Fruit fly (Drosophila melanogaster) whole organism, pupa: ENCODE results near the gene ct.

ENCODE experiments used
- CG14655 ChIP-seq: fragments of 200-800 bp; sonication (Bioruptor generic); optimal IDR thresholded peaks from 3 replicates; lab custom pipeline; 2017; ENCODE audit warnings: mild to moderate bottlenecking, missing biosample characterization, missing genetic modification reagents, missing genetic modification characterization
- CG4496 ChIP-seq: fragments of 200-800 bp; sonication (Bioruptor generic); IDR thresholded peaks from 3 replicates; pipeline ENCODE4 v1.3.6; 2022; ENCODE audit warnings: missing biosample characterization, missing genetic modification characterization

dm6 chrX:7676873-7677272, 68.6 kb downstream of the ct start:
- TF ChIP-seq CG4496 (GFP tag; lab: Robert Waterston, UW) (no peak), CG14655 (GFP tag; lab: Kevin White, UChicago) (no peak)
